Comparison of ENCODE assay signal across 2 worm cellular contexts in the genomic region with DNA sequence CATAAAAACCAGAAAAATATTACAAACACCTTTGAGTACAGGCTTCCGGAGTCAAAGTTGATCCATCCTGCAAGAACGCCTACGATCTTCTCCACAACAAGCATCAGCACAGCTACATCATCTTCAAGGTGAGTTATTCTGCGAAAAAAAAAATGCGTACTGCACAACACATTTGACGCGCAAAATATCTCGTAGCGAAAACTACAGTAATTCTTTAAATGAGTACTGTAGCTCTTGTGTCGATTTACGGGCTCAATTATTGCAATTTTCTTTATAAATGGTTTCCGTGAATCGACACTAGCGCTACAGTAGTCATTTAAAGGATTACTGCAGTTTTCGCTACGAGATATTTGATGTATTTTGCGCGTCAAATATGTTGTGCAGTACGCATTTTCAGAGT.
A peak's percentile ranks its signal among the peaks of the same experiment; 100 is the strongest.
TF ChIP-seq lines count a peak whose summit lies in the region.

No protein-coding gene starts in this region.

TF ChIP-seq in whole organism, L4 larva, 104 proteins besides CTCF, POLR2A, EP300 and RAD21:
- TF ChIP-seq mep-1 (tag; optimal IDR thresholded peaks at IDR 0.05; lab: Kevin White, UChicago) (no peak), unc-62 (GFP tag; optimal IDR thresholded peaks at IDR 0.05 in 1 of 2; lab: Kevin White, UChicago) (no peak), unc-62 (tag; optimal IDR thresholded peaks at IDR 0.05; lab: Kevin White, UChicago) (no peak), spr-1 (tag; optimal IDR thresholded peaks at IDR 0.05; lab: Kevin White, UChicago) (no peak), nhr-102 (tag; optimal IDR thresholded peaks at IDR 0.05; lab: Kevin White, UChicago) (no peak), daf-8 (GFP tag; IDR thresholded peaks at IDR 0.05; lab: Robert Waterston, UW) (no peak), lin-38 (GFP tag; IDR thresholded peaks at IDR 0.05; lab: Robert Waterston, UW) (no peak), zag-1 (tag; optimal IDR thresholded peaks at IDR 0.05; lab: Kevin White, UChicago) (no peak), mes-2 (tag; optimal IDR thresholded peaks at IDR 0.05; lab: Kevin White, UChicago; ENCODE audit: poor library complexity, severe bottlenecking) (peak; percentile 4), hif-1 (tag; optimal IDR thresholded peaks at IDR 0.05; lab: Kevin White, UChicago) (no peak), Y75B8A.6 (GFP tag; IDR thresholded peaks at IDR 0.05; lab: Robert Waterston, UW) (no peak), snpc-1.2 (GFP tag; IDR thresholded peaks at IDR 0.05; lab: Robert Waterston, UW) (no peak), ama-1 (optimal IDR thresholded peaks at IDR 0.05; lab: Kevin White, UChicago) (peak; percentile 21), lim-7 (GFP tag; IDR thresholded peaks at IDR 0.05; lab: Robert Waterston, UW) (no peak), egl-43 (GFP tag; IDR thresholded peaks at IDR 0.05; lab: Robert Waterston, UW) (no peak), ctbp-1 (GFP tag; IDR thresholded peaks at IDR 0.05; lab: Robert Waterston, UW) (no peak)

TF ChIP-seq in whole organism, young adult, 124 proteins besides CTCF, POLR2A, EP300 and RAD21:
- TF ChIP-seq rcor-1 (GFP tag; IDR thresholded peaks at IDR 0.05; lab: Robert Waterston, UW): 0 out of 2 replicates have a peak, but pooled peaks have one; percentile 5
- TF ChIP-seq chd-7 (tag; optimal IDR thresholded peaks at IDR 0.05; lab: Kevin White, UChicago): no peak
- no peak for TF ChIP-seq pbrm-1 (GFP tag; IDR thresholded peaks at IDR 0.05; lab: Robert Waterston, UW)
- TF ChIP-seq F33H1.4 (GFP tag; IDR thresholded peaks at IDR 0.05; lab: Robert Waterston, UW): peak; percentile 60
- TF ChIP-seq Y56A3A.18 (GFP tag; IDR thresholded peaks at IDR 0.05; lab: Robert Waterston, UW): no peak
- 0 out of 2 replicates have a peak, but pooled peaks have one; percentile 3 for TF ChIP-seq mcd-1 (GFP tag; IDR thresholded peaks at IDR 0.05; lab: Robert Waterston, UW)
- no peak for TF ChIP-seq attf-5 (GFP tag; optimal IDR thresholded peaks at IDR 0.05; lab: Kevin White, UChicago)
- TF ChIP-seq gei-17 (GFP tag; optimal IDR thresholded peaks at IDR 0.05; lab: Kevin White, UChicago): no peak
- TF ChIP-seq Y79H2A.3 (GFP tag; conservative IDR thresholded peaks at IDR 0.05; lab: Robert Waterston, UW): no peak
- TF ChIP-seq tlf-1 (GFP tag; optimal IDR thresholded peaks at IDR 0.05; lab: Kevin White, UChicago): no peak
- TF ChIP-seq F10E7.11 (tag; optimal IDR thresholded peaks at IDR 0.05; lab: Kevin White, UChicago): no peak
- no peak for TF ChIP-seq lin-54 (GFP tag; optimal IDR thresholded peaks at IDR 0.05; lab: Kevin White, UChicago)
- peak; percentile 1 for TF ChIP-seq him-1 (tag; optimal IDR thresholded peaks at IDR 0.05; lab: Kevin White, UChicago)
- no peak for TF ChIP-seq let-526 (GFP tag; IDR thresholded peaks at IDR 0.05; lab: Robert Waterston, UW)
- no peak for TF ChIP-seq ama-1 (optimal IDR thresholded peaks at IDR 0.05; lab: Kevin White, UChicago)
- TF ChIP-seq ama-1 (GFP tag; optimal IDR thresholded peaks at IDR 0.05; lab: Kevin White, UChicago): no peak
- peak; percentile 26 for TF ChIP-seq madf-6 (GFP tag; IDR thresholded peaks at IDR 0.05; lab: Robert Waterston, UW)
- no peak for TF ChIP-seq ceh-27 (GFP tag; optimal IDR thresholded peaks at IDR 0.05; lab: Kevin White, UChicago)
- no peak for TF ChIP-seq ceh-100 (GFP tag; IDR thresholded peaks at IDR 0.05; lab: Robert Waterston, UW)
- peak; percentile 77 for TF ChIP-seq lsl-1 (GFP tag; optimal IDR thresholded peaks at IDR 0.05; lab: Kevin White, UChicago)
- peak; percentile 42 for TF ChIP-seq ceh-91 (GFP tag; IDR thresholded peaks at IDR 0.05; lab: Robert Waterston, UW)
- peak; percentile 33 for TF ChIP-seq xnd-1 (tag; optimal IDR thresholded peaks at IDR 0.05; lab: Kevin White, UChicago)
- TF ChIP-seq tbx-9 (tag; optimal IDR thresholded peaks at IDR 0.05; lab: Kevin White, UChicago; ENCODE audit: borderline replicate concordance): no peak
